Worm (Caenorhabditis elegans) whole organism, L4 larva: ENCODE measurements around the gene F57G8.7.
"Not testable (repeated sequence)": the region's sequence is repeated elsewhere in the genome, so short reads cannot be mapped to it uniquely, and the experiment has no call there.

Experiments
- F10B5.3 ChIP-seq: sonication (generic microtip); optimal IDR thresholded peaks from 2 replicates; lab custom pipeline; 2016; ENCODE audit warnings: mild to moderate bottlenecking, missing genetic modification characterization, missing compliant biosample characterization
- F26F4.8 ChIP-seq: fragments of 200-800 bp; sonication (Bioruptor generic); conservative IDR thresholded peaks from 2 replicates; pipeline ENCODE4 v1.3.6; 2022; ENCODE audit warnings: missing genetic modification characterization, missing compliant biosample characterization
- F44E2.7 ChIP-seq: fragments of 200-800 bp; sonication (Bioruptor generic); IDR thresholded peaks from 2 replicates; pipeline ENCODE4 v2.1.2; 2022; ENCODE audit warnings: missing genetic modification characterization, missing compliant biosample characterization
- R02D3.7 ChIP-seq: fragments of 150-350 bp; sonication (generic microtip); optimal IDR thresholded peaks from 3 replicates; lab custom pipeline; 2014; ENCODE audit warnings: missing biosample characterization, missing genetic modification characterization
- T26A8.4 ChIP-seq: fragments of 200-800 bp; sonication (Bioruptor generic); IDR thresholded peaks from 2 replicates; pipeline ENCODE4 v1.3.6; 2022; ENCODE audit warnings: missing genetic modification characterization, missing compliant biosample characterization
- Y5F2A.4 ChIP-seq: fragments of 200-800 bp; sonication (Bioruptor generic); optimal IDR thresholded peaks from 2 replicates; lab custom pipeline; 2018; ENCODE audit warnings: mild to moderate bottlenecking, missing genetic modification characterization, missing compliant biosample characterization
- Y75B8A.6 ChIP-seq: fragments of 200-800 bp; sonication (Bioruptor generic); IDR thresholded peaks from 2 replicates; pipeline ENCODE4 v1.3.6; 2022; ENCODE audit warnings: missing genetic modification reagents, missing genetic modification characterization, missing compliant biosample characterization
- aha-1 ChIP-seq: fragments of 150-350 bp; peaks from one replicate; lab custom pipeline; 2014; ENCODE audit warnings: missing biosample characterization, missing genetic modification characterization
- ama-1 ChIP-seq: fragments of 150-350 bp; optimal IDR thresholded peaks from 2 replicates; lab custom pipeline; 2014; ENCODE audit warnings: inconsistent platforms, mixed read lengths
- arid-1 ChIP-seq: fragments of 200-800 bp; sonication (Bioruptor generic); conservative IDR thresholded peaks from 2 replicates; pipeline ENCODE4 v1.3.6; 2022; ENCODE audit warnings: missing genetic modification reagents, missing genetic modification characterization, missing compliant biosample characterization
- ceh-20 ChIP-seq: fragments of 200-800 bp; sonication (Bioruptor generic); IDR thresholded peaks from 2 replicates; pipeline ENCODE4 v1.3.6; 2022; ENCODE audit warnings: missing genetic modification reagents, missing genetic modification characterization, missing compliant biosample characterization
- ceh-28 ChIP-seq: fragments of 150-350 bp; optimal IDR thresholded peaks from 2 replicates; lab custom pipeline; 2014; ENCODE audit warnings: missing biosample characterization, missing genetic modification reagents, missing genetic modification characterization
- ceh-32 ChIP-seq: sonication (generic microtip); optimal IDR thresholded peaks from 2 replicates; lab custom pipeline; 2016; ENCODE audit warnings: mild to moderate bottlenecking, missing genetic modification characterization, missing compliant biosample characterization; ENCODE audit not compliant: poor library complexity
- ceh-62 ChIP-seq: sonication (generic microtip); optimal IDR thresholded peaks from 2 replicates; lab custom pipeline; 2017; ENCODE audit warnings: missing biosample characterization, missing genetic modification characterization
- ctbp-1 ChIP-seq: fragments of 200-800 bp; sonication (Bioruptor generic); IDR thresholded peaks from 2 replicates; pipeline ENCODE4 v1.3.6; 2022; ENCODE audit warnings: missing genetic modification reagents, missing genetic modification characterization, missing compliant biosample characterization
- daf-12 ChIP-seq: fragments of 150-350 bp; optimal IDR thresholded peaks from 2 replicates; lab custom pipeline; 2014; ENCODE audit warnings: missing biosample characterization, missing genetic modification reagents, missing genetic modification characterization
- daf-16 ChIP-seq, 3 experiments: sonication (generic microtip); optimal IDR thresholded peaks; 2 replicates each; lab custom pipeline; 2016 to 2017; ENCODE audit warnings: missing genetic modification characterization in 3 of 3, missing genetic modification reagents in 3 of 3, mild to moderate bottlenecking in 2 of 3, missing compliant biosample characterization in 2 of 3, missing biosample characterization in 1 of 3, moderate library complexity in 1 of 3
- daf-8 ChIP-seq: fragments of 200-800 bp; sonication (Bioruptor generic); IDR thresholded peaks from 2 replicates; pipeline ENCODE4 v1.3.6; 2022; ENCODE audit warnings: missing genetic modification characterization, missing compliant biosample characterization
- dmd-6 ChIP-seq: fragments of 200-800 bp; sonication (Bioruptor generic); IDR thresholded peaks from 2 replicates; pipeline ENCODE4 v1.3.6; 2022; ENCODE audit warnings: missing genetic modification reagents, missing genetic modification characterization, missing compliant biosample characterization
- dpl-1 ChIP-seq: fragments of 150-350 bp; optimal IDR thresholded peaks from 2 replicates; lab custom pipeline; 2014; ENCODE audit warnings: missing biosample characterization, missing genetic modification reagents, missing genetic modification characterization
- dve-1 ChIP-seq: sonication (generic microtip); optimal IDR thresholded peaks from 2 replicates; lab custom pipeline; 2017; ENCODE audit warnings: antibody characterized with exemption, mild to moderate bottlenecking, missing genetic modification characterization, missing compliant biosample characterization; ENCODE audit not compliant: insufficient read depth
- egl-43 ChIP-seq: fragments of 200-800 bp; sonication (Bioruptor generic); IDR thresholded peaks from 2 replicates; pipeline ENCODE4 v1.3.6; 2022; ENCODE audit warnings: missing genetic modification reagents, missing genetic modification characterization, missing compliant biosample characterization
- fos-1 ChIP-seq: fragments of 150-350 bp; optimal IDR thresholded peaks from 2 replicates; lab custom pipeline; 2014; ENCODE audit warnings: missing biosample characterization, missing genetic modification characterization
- gei-8 ChIP-seq: fragments of 200-800 bp; sonication (Bioruptor generic); optimal IDR thresholded peaks from 2 replicates; lab custom pipeline; 2018; ENCODE audit warnings: mild to moderate bottlenecking, missing genetic modification characterization, missing compliant biosample characterization
- hlh-11 ChIP-seq: fragments of 200-800 bp; sonication (Bioruptor generic); optimal IDR thresholded peaks from 2 replicates; lab custom pipeline; 2018; ENCODE audit warnings: mild to moderate bottlenecking, missing genetic modification characterization, missing compliant biosample characterization
- hlh-30 ChIP-seq: sonication (generic microtip); optimal IDR thresholded peaks from 2 replicates; lab custom pipeline; 2017; ENCODE audit warnings: antibody characterized with exemption, mild to moderate bottlenecking, missing genetic modification characterization, missing compliant biosample characterization; ENCODE audit not compliant: insufficient read depth
- hmg-1.1 ChIP-seq: fragments of 200-800 bp; sonication (Bioruptor generic); IDR thresholded peaks from 2 replicates; pipeline ENCODE4 v1.3.6; 2022; ENCODE audit warnings: missing genetic modification reagents, missing genetic modification characterization, missing compliant biosample characterization
- jun-1 ChIP-seq: fragments of 150-350 bp; optimal IDR thresholded peaks from 2 replicates; lab custom pipeline; 2014; ENCODE audit warnings: missing biosample characterization, missing genetic modification reagents, missing genetic modification characterization
- lim-7 ChIP-seq: fragments of 200-800 bp; sonication (Bioruptor generic); IDR thresholded peaks from 2 replicates; pipeline ENCODE4 v1.3.6; 2022; ENCODE audit warnings: missing genetic modification characterization, missing compliant biosample characterization
- lin-1 ChIP-seq: fragments of 200-800 bp; sonication (Bioruptor generic); IDR thresholded peaks from 2 replicates; pipeline ENCODE4 v1.3.6; 2022; ENCODE audit warnings: missing genetic modification reagents, missing genetic modification characterization, missing compliant biosample characterization
- lin-13 ChIP-seq: fragments of 150-350 bp; optimal IDR thresholded peaks from 2 replicates; lab custom pipeline; 2014; ENCODE audit warnings: missing biosample characterization, missing genetic modification reagents, missing genetic modification characterization
- lin-15B ChIP-seq: fragments of 150-350 bp; sonication (generic microtip); optimal IDR thresholded peaks from 3 replicates; lab custom pipeline; 2014; ENCODE audit warnings: missing biosample characterization, missing genetic modification characterization
- lin-29 ChIP-seq: fragments of 200-800 bp; sonication (Bioruptor generic); IDR thresholded peaks from 2 replicates; pipeline ENCODE4 v1.3.6; 2022; ENCODE audit warnings: missing genetic modification reagents, missing genetic modification characterization, missing compliant biosample characterization
- lin-39 ChIP-seq: fragments of 150-350 bp; optimal IDR thresholded peaks from 2 replicates; lab custom pipeline; 2014; ENCODE audit warnings: missing biosample characterization, missing genetic modification reagents, missing genetic modification characterization
- lsy-2 ChIP-seq, 2 experiments: fragments of 150-350 bp in 1 of 2; sonication (generic microtip) in 1 of 2; optimal IDR thresholded peaks; 2 replicates each; lab custom pipeline; 2014 to 2017; ENCODE audit warnings: missing biosample characterization in 2 of 2, missing genetic modification characterization in 2 of 2
- madf-5 ChIP-seq, 2 experiments: fragments of 200-800 bp; sonication (Bioruptor generic); IDR thresholded peaks; 2 replicates each; pipeline ENCODE4 v1.3.6; 2022; ENCODE audit warnings: missing compliant biosample characterization in 2 of 2, missing genetic modification characterization in 2 of 2
- mdl-1 ChIP-seq, 2 experiments: fragments of 150-350 bp in 1 of 2; sonication (generic microtip) in 1 of 2; optimal IDR thresholded peaks; 2 replicates each; lab custom pipeline; 2014 to 2017; ENCODE audit warnings: missing biosample characterization in 2 of 2, missing genetic modification characterization in 2 of 2
- mdt-29 ChIP-seq: fragments of 200-800 bp; sonication (Bioruptor generic); IDR thresholded peaks from 2 replicates; pipeline ENCODE4 v1.3.6; 2022; ENCODE audit warnings: missing genetic modification reagents, missing genetic modification characterization, missing compliant biosample characterization
- mxl-3 ChIP-seq: fragments of 200-800 bp; sonication (Bioruptor generic); optimal IDR thresholded peaks from 2 replicates; lab custom pipeline; 2018; ENCODE audit warnings: mild to moderate bottlenecking, missing genetic modification characterization, missing compliant biosample characterization
- nhr-102 ChIP-seq: sonication (generic microtip); optimal IDR thresholded peaks from 2 replicates; lab custom pipeline; 2016; ENCODE audit warnings: mild to moderate bottlenecking, missing genetic modification characterization, moderate library complexity, missing compliant biosample characterization
- nhr-28 ChIP-seq: fragments of 150-350 bp; optimal IDR thresholded peaks from 2 replicates; lab custom pipeline; 2014; ENCODE audit warnings: missing biosample characterization, missing genetic modification characterization
- nhr-41 ChIP-seq: fragments of 200-800 bp; sonication (Bioruptor generic); IDR thresholded peaks from 2 replicates; pipeline ENCODE4 v1.3.6; 2022; ENCODE audit warnings: missing genetic modification reagents, missing genetic modification characterization, missing compliant biosample characterization
- nhr-77 ChIP-seq: fragments of 150-350 bp; optimal IDR thresholded peaks from 2 replicates; lab custom pipeline; 2014; ENCODE audit warnings: missing biosample characterization, missing genetic modification characterization
- rbr-2 ChIP-seq: sonication (generic microtip); optimal IDR thresholded peaks from 2 replicates; lab custom pipeline; 2016; ENCODE audit warnings: missing genotype, missing genetic modification characterization, missing compliant biosample characterization
- set-16 ChIP-seq: fragments of 200-800 bp; sonication (Bioruptor generic); IDR thresholded peaks from 2 replicates; pipeline ENCODE4 v1.3.6; 2022; ENCODE audit warnings: missing genetic modification reagents, missing genetic modification characterization, missing compliant biosample characterization
- unc-39 ChIP-seq: sonication (generic microtip); optimal IDR thresholded peaks from 2 replicates; lab custom pipeline; 2017; ENCODE audit warnings: missing biosample characterization, missing genetic modification characterization
- vab-7 ChIP-seq: fragments of 200-800 bp; sonication (Bioruptor generic); IDR thresholded peaks from 2 replicates; pipeline ENCODE4 v1.3.6; 2022; ENCODE audit warnings: missing genetic modification reagents, missing genetic modification characterization, missing compliant biosample characterization
- zag-1 ChIP-seq: fragments of 150-350 bp; optimal IDR thresholded peaks from 2 replicates; lab custom pipeline; 2014; ENCODE audit warnings: missing biosample characterization, missing genetic modification characterization
- zip-11 ChIP-seq: fragments of 200-800 bp; sonication (Bioruptor generic); IDR thresholded peaks from 2 replicates; pipeline ENCODE4 v1.3.6; 2022; ENCODE audit warnings: missing genetic modification characterization, missing compliant biosample characterization

Gene F57G8.7

DNA sequence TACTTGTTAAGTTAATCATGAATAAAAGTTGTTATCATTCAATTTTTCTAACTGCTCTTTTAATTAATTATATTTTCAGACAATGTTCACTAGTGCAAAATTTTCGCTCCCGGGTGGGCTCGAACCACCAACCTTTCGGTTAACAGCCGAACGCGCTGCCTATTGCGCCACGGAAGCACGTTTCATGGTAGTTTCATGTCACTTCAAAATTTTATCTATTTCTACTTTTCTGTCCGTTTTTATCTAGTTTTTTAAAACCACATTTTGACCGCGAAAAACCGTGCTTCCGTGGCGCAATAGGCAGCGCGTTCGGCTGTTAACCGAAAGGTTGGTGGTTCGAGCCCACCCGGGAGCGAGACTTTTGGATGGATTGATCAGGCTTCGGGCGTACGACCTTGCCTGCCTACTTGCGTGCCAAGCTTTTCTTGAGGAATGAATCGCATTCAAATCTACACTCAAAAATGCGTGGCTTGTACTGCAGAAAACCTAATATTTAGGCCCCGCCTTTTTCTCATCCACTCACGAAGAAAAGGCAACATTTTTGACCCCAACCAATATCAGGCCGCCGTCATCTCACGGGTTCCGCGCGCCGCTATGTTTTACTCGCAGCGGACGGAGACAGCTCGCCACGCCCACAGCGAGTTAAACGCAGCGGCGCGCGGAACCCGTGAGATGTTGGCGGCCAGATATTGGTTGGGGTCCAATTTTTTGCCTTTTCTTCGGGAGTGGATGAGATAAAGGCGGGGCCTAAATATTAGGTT lies 12.7 kb downstream of the F57G8.7 start:
- TF ChIP-seq lim-7 (GFP tag; lab: Robert Waterston, UW) = peak; percentile 26; the same call in 1 of the 2 replicates
- peak; percentile 43; the same call in 1 of the 2 replicates for TF ChIP-seq dmd-6
- TF ChIP-seq T26A8.4 (GFP tag; lab: Robert Waterston, UW) = 0 out of 2 replicates have a peak, but pooled peaks have one; percentile 12
- TF ChIP-seq hlh-11 (tag; lab: Kevin White, UChicago) = peak; percentile 10
- peak; percentile 14 for TF ChIP-seq hlh-30
- peak; percentile 51; the same call in 1 of the 2 replicates for TF ChIP-seq mdt-29
- TF ChIP-seq daf-16 (GFP tag; optimal IDR thresholded peaks at IDR 0.05; lab: Kevin White, UChicago) = not testable (repeated sequence)
- peak; percentile 24 for TF ChIP-seq daf-16 (tag; optimal IDR thresholded peaks at IDR 0.05; lab: Kevin White, UChicago)
- peak; percentile 9 for TF ChIP-seq nhr-102 (tag; lab: Kevin White, UChicago)
- peak; percentile 66 for TF ChIP-seq set-16
- TF ChIP-seq dve-1 = peak; percentile 27
- TF ChIP-seq egl-43 (GFP tag; lab: Robert Waterston, UW) = peak; percentile 63
- peak; percentile 92 for TF ChIP-seq aha-1 (tag; lab: Kevin White, UChicago)

DNA sequence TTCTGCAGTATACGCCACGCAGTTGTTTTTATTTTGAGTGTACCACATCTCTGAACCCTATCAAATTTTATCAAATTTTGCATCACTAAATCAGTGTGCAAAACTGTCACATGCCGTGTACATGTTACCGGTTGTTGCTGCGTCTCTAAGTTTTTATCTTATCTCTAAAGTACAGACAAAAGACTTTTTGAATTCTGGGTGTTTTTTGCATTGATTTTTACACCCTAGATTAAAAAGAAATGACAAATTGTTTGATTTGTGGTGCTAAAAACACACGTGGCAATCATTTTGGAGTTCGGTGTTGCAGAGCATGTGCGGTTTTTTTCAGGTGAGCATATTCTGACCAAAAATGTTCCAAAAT lies 13.3 kb downstream of the F57G8.7 start, which contains the start of gene nhr-193:
Gene nhr-193 (plus strand): TSS at position 51 of the 361 bp plus-strand sequence.
- no peak for TF ChIP-seq zip-11 (GFP tag; lab: Robert Waterston, UW)
- no peak for TF ChIP-seq fos-1 (tag; lab: Kevin White, UChicago)
- no peak for TF ChIP-seq Y5F2A.4 (GFP tag; lab: Kevin White, UChicago)
- no peak for TF ChIP-seq ceh-32 (tag; lab: Kevin White, UChicago)
- TF ChIP-seq nhr-28 (tag; lab: Kevin White, UChicago) = peak; percentile 54
- no peak for TF ChIP-seq F44E2.7
- TF ChIP-seq lin-15B = no peak
- no peak for TF ChIP-seq madf-5 (GFP tag; IDR thresholded peaks at IDR 0.05; lab: Robert Waterston, UW)
- TF ChIP-seq hmg-1.1 (GFP tag; lab: Robert Waterston, UW) = no peak
- TF ChIP-seq lin-39 (tag; lab: Kevin White, UChicago) = no peak
- no peak for TF ChIP-seq aha-1 (tag; lab: Kevin White, UChicago)
- no peak for TF ChIP-seq ctbp-1 (GFP tag; lab: Robert Waterston, UW)
- no peak for TF ChIP-seq lsy-2 (tag; optimal IDR thresholded peaks at IDR 0.05; lab: Kevin White, UChicago)
- no peak for TF ChIP-seq lin-29 (GFP tag; lab: Robert Waterston, UW)
- TF ChIP-seq T26A8.4 (GFP tag; lab: Robert Waterston, UW) = no peak
- no peak for TF ChIP-seq daf-12
- TF ChIP-seq zag-1 (tag; lab: Kevin White, UChicago) = no peak
- TF ChIP-seq mxl-3 (GFP tag; lab: Kevin White, UChicago) = no peak
- no peak for TF ChIP-seq ama-1 (lab: Kevin White, UChicago)
- no peak for TF ChIP-seq set-16
- no peak for TF ChIP-seq arid-1 (GFP tag; lab: Robert Waterston, UW)
- peak; percentile 1 for TF ChIP-seq nhr-77 (tag; lab: Kevin White, UChicago)
- no peak for TF ChIP-seq ceh-20 (GFP tag; lab: Robert Waterston, UW)
- no peak for TF ChIP-seq jun-1
- no peak for TF ChIP-seq ceh-28 (tag; lab: Kevin White, UChicago)
- no peak for TF ChIP-seq daf-8 (GFP tag; lab: Robert Waterston, UW)
- TF ChIP-seq F26F4.8 (GFP tag; lab: Robert Waterston, UW) = no peak
- TF ChIP-seq Y75B8A.6 = no peak
- no peak for TF ChIP-seq lin-13
- TF ChIP-seq lin-1 (GFP tag; lab: Robert Waterston, UW) = no peak
- no peak for TF ChIP-seq F10B5.3 (tag; lab: Kevin White, UChicago)
- TF ChIP-seq vab-7 = no peak
- TF ChIP-seq gei-8 = no peak
- no peak for TF ChIP-seq egl-43 (GFP tag; lab: Robert Waterston, UW)
- no peak for TF ChIP-seq dpl-1 (GFP tag; lab: Kevin White, UChicago)
- no peak for TF ChIP-seq unc-39 (tag; lab: Kevin White, UChicago)
- no peak for TF ChIP-seq rbr-2
- peak in 1 of 2 experiments; percentile 39 for TF ChIP-seq mdl-1 (tag; optimal IDR thresholded peaks at IDR 0.05; lab: Kevin White, UChicago)
- no peak for TF ChIP-seq R02D3.7 (tag; lab: Kevin White, UChicago)
- TF ChIP-seq ceh-62 (tag; lab: Kevin White, UChicago) = no peak
- TF ChIP-seq nhr-41 (GFP tag; lab: Robert Waterston, UW) = no peak
- TF ChIP-seq dve-1 = peak; percentile 61
